Fruit fly (Drosophila melanogaster) whole organism, embryonic: ENCODE measurements around the gene fwd.
A peak's percentile ranks its signal among the peaks of the same experiment; 100 is the strongest.

Source experiments
- ATbp ChIP-seq: fragments of 200-800 bp; sonication (Bioruptor generic); optimal IDR thresholded peaks from 2 replicates; lab custom pipeline; 2017; ENCODE audit warnings: missing biosample characterization, mild to moderate bottlenecking, missing genetic modification characterization, missing genetic modification reagents
- Abd-B ChIP-seq: fragments of 200-800 bp; sonication (Bioruptor generic); optimal IDR thresholded peaks from 2 replicates; lab custom pipeline; 2018; ENCODE audit warnings: missing biosample characterization, mild to moderate bottlenecking, missing genetic modification characterization, moderate library complexity
- C15 ChIP-seq: fragments of 200-800 bp; sonication (Bioruptor generic); IDR thresholded peaks from 3 replicates; pipeline ENCODE4 v1.3.6; 2022; ENCODE audit warnings: missing biosample characterization, missing genetic modification characterization
- CG11247 ChIP-seq: fragments of 200-800 bp; sonication (Bioruptor generic); IDR thresholded peaks from 2 replicates; pipeline ENCODE4 v1.3.6; 2022; ENCODE audit warnings: missing biosample characterization, missing genetic modification characterization
- CG11560 ChIP-seq: fragments of 200-800 bp; sonication (Bioruptor generic); IDR thresholded peaks from 3 replicates; pipeline ENCODE4 v1.3.6; 2022; ENCODE audit warnings: missing biosample characterization, missing genetic modification characterization
- CG12155 ChIP-seq: fragments of 200-800 bp; sonication (Bioruptor generic); optimal IDR thresholded peaks from 3 replicates; lab custom pipeline; 2016; ENCODE audit warnings: missing biosample characterization, missing genetic modification characterization
- CG13624 ChIP-seq: fragments of 200-800 bp; sonication (Bioruptor generic); optimal IDR thresholded peaks from 2 replicates; lab custom pipeline; 2016; ENCODE audit warnings: missing biosample characterization, missing genetic modification characterization
- CG15514 ChIP-seq: fragments of 200-800 bp; sonication (Bioruptor generic); optimal IDR thresholded peaks from 3 replicates; lab custom pipeline; 2017; ENCODE audit warnings: missing biosample characterization, missing genetic modification characterization, mild to moderate bottlenecking, moderate library complexity, missing genetic modification reagents
- CG1792 ChIP-seq: fragments of 200-800 bp; sonication (Bioruptor generic); optimal IDR thresholded peaks from 2 replicates; lab custom pipeline; 2016; ENCODE audit warnings: missing biosample characterization, missing genetic modification characterization
- CG18476 ChIP-seq: fragments of 200-800 bp; sonication (Bioruptor generic); optimal IDR thresholded peaks from 2 replicates; lab custom pipeline; 2016; ENCODE audit warnings: missing biosample characterization, mild to moderate bottlenecking, missing genetic modification characterization
- CG2116 ChIP-seq: fragments of 200-800 bp; sonication (Bioruptor generic); optimal IDR thresholded peaks from 3 replicates; lab custom pipeline; 2018; ENCODE audit warnings: missing biosample characterization, mild to moderate bottlenecking, missing genetic modification characterization
- CG2129 ChIP-seq: fragments of 200-800 bp; sonication (Bioruptor generic); IDR thresholded peaks from 2 replicates; pipeline ENCODE4 v1.3.6; 2022; ENCODE audit warnings: missing biosample characterization, missing genetic modification characterization; ENCODE audit not compliant: partially characterized antibody
- CG2678 ChIP-seq: fragments of 200-800 bp; sonication (Bioruptor generic); optimal IDR thresholded peaks from 3 replicates; lab custom pipeline; 2019; ENCODE audit warnings: missing biosample characterization, mild to moderate bottlenecking, missing genetic modification characterization, moderate library complexity
- CG31224 ChIP-seq: fragments of 200-800 bp; sonication (Bioruptor generic); IDR thresholded peaks from 2 replicates; pipeline ENCODE4 v1.3.6; 2022; ENCODE audit warnings: missing biosample characterization, missing genetic modification characterization
- CG33213 ChIP-seq: fragments of 200-800 bp; sonication (Bioruptor generic); optimal IDR thresholded peaks from 3 replicates; lab custom pipeline; 2016; ENCODE audit warnings: missing biosample characterization, missing genetic modification characterization
- CG3847 ChIP-seq: fragments of 200-800 bp; sonication (Bioruptor generic); IDR thresholded peaks from 2 replicates; pipeline ENCODE4 v1.3.6; 2022; ENCODE audit warnings: missing biosample characterization, missing genetic modification characterization
- CG3995 ChIP-seq: fragments of 200-800 bp; sonication (Bioruptor generic); optimal IDR thresholded peaks from 3 replicates; lab custom pipeline; 2016; ENCODE audit warnings: missing biosample characterization, missing genetic modification characterization
- CG42726 ChIP-seq: fragments of 200-800 bp; sonication (Bioruptor generic); IDR thresholded peaks from 2 replicates; pipeline ENCODE4 v1.3.6; 2022; ENCODE audit warnings: missing biosample characterization, missing genetic modification characterization; ENCODE audit not compliant: partially characterized antibody
- CG4360 ChIP-seq: fragments of 200-800 bp; sonication (Bioruptor generic); IDR thresholded peaks from 2 replicates; pipeline ENCODE4 v1.3.6; 2022; ENCODE audit warnings: missing biosample characterization, missing genetic modification characterization
- CG5245 ChIP-seq: fragments of 200-800 bp; sonication (Bioruptor generic); optimal IDR thresholded peaks from 3 replicates; lab custom pipeline; 2016; ENCODE audit warnings: missing biosample characterization, missing genetic modification characterization
- CG5953 ChIP-seq: fragments of 200-800 bp; sonication (Bioruptor generic); IDR thresholded peaks from 2 replicates; pipeline ENCODE4 v1.3.6; 2022; ENCODE audit warnings: missing biosample characterization, missing genetic modification characterization
- Camta ChIP-seq: fragments of 200-800 bp; sonication (Bioruptor generic); optimal IDR thresholded peaks from 2 replicates; lab custom pipeline; 2016; ENCODE audit warnings: missing biosample characterization, missing genetic modification characterization
- CoRest ChIP-seq: fragments of 200-800 bp; sonication (Bioruptor generic); optimal IDR thresholded peaks from 3 replicates; lab custom pipeline; 2018; ENCODE audit warnings: missing biosample characterization, mild to moderate bottlenecking, missing genetic modification characterization, moderate library complexity
- Dad ChIP-seq: fragments of 200-800 bp; sonication (Bioruptor generic); optimal IDR thresholded peaks from 3 replicates; lab custom pipeline; 2016; ENCODE audit warnings: missing biosample characterization, missing genetic modification characterization
- Gsc ChIP-seq: fragments of 200-800 bp; sonication (Bioruptor generic); IDR thresholded peaks from 2 replicates; pipeline ENCODE4 v1.3.6; 2022; ENCODE audit warnings: missing biosample characterization, missing genetic modification characterization
- HHEX ChIP-seq: fragments of 200-800 bp; sonication (Bioruptor generic); optimal IDR thresholded peaks from 3 replicates; lab custom pipeline; 2017; ENCODE audit warnings: missing biosample characterization, mild to moderate bottlenecking, missing genetic modification characterization, missing genetic modification reagents
- Hand ChIP-seq: fragments of 200-800 bp; sonication (Bioruptor generic); optimal IDR thresholded peaks from 2 replicates; lab custom pipeline; 2017; ENCODE audit warnings: mild to moderate bottlenecking, missing biosample characterization, missing genetic modification reagents, missing genetic modification characterization
- Lpt ChIP-seq: fragments of >200 bp; optimal IDR thresholded peaks from 2 replicates; lab custom pipeline; 2018; ENCODE audit warnings: missing biosample characterization, missing genetic modification characterization
- MESR4 ChIP-seq: fragments of 200-800 bp; sonication (Bioruptor generic); optimal IDR thresholded peaks from 2 replicates; lab custom pipeline; 2018; ENCODE audit warnings: missing biosample characterization, mild to moderate bottlenecking, missing genetic modification characterization, moderate library complexity
- NfI ChIP-seq: fragments of 200-800 bp; sonication (Bioruptor generic); optimal IDR thresholded peaks from 3 replicates; lab custom pipeline; 2018; ENCODE audit warnings: missing biosample characterization, mild to moderate bottlenecking, missing genetic modification characterization, moderate library complexity
- Scr ChIP-seq: fragments of 200-800 bp; sonication (Bioruptor generic); IDR thresholded peaks from 2 replicates; pipeline ENCODE4 v1.3.6; 2022; ENCODE audit warnings: missing biosample characterization, missing genetic modification characterization; ENCODE audit not compliant: partially characterized antibody
- Stat92E ChIP-seq, 3 experiments: fragments of >200 bp in 2 of 3; fragments of 200-800 bp in 1 of 3; sonication (Bioruptor generic) in 1 of 3; optimal IDR thresholded peaks; 2 replicates each; lab custom pipeline; 2017 to 2019; ENCODE audit warnings: missing biosample characterization in 3 of 3, missing genetic modification characterization in 3 of 3, mild to moderate bottlenecking in 1 of 3, moderate library complexity in 1 of 3
- Tbp ChIP-seq: fragments of >200 bp; optimal IDR thresholded peaks from 2 replicates; lab custom pipeline; 2018; ENCODE audit warnings: missing biosample characterization, missing genetic modification characterization
- bsh ChIP-seq, 2 experiments: fragments of 200-800 bp; sonication (Bioruptor generic); optimal IDR thresholded peaks; 2 replicates each; lab custom pipeline; 2017 to 2018; ENCODE audit warnings: mild to moderate bottlenecking in 2 of 2, missing biosample characterization in 2 of 2, missing genetic modification characterization in 2 of 2, moderate library complexity in 1 of 2
- cg ChIP-seq: fragments of 200-800 bp; sonication (Bioruptor generic); optimal IDR thresholded peaks from 3 replicates; lab custom pipeline; 2019; ENCODE audit warnings: missing biosample characterization, mild to moderate bottlenecking, missing genetic modification characterization, moderate library complexity
- kah ChIP-seq: fragments of 200-800 bp; sonication (Bioruptor generic); optimal IDR thresholded peaks from 2 replicates; lab custom pipeline; 2018; ENCODE audit warnings: missing biosample characterization, mild to moderate bottlenecking, missing genetic modification characterization
- mld ChIP-seq: fragments of 200-800 bp; sonication (Bioruptor generic); IDR thresholded peaks from 3 replicates; pipeline ENCODE4 v1.3.6; 2022; ENCODE audit warnings: missing biosample characterization, missing genetic modification characterization; ENCODE audit not compliant: partially characterized antibody
- pum ChIP-seq: fragments of 200-800 bp; sonication (Bioruptor generic); optimal IDR thresholded peaks from 2 replicates; lab custom pipeline; 2016; ENCODE audit warnings: missing biosample characterization, missing genetic modification characterization
- rib ChIP-seq: fragments of 200-800 bp; sonication (Bioruptor generic); IDR thresholded peaks from 2 replicates; pipeline ENCODE4 v1.3.6; 2022; ENCODE audit warnings: missing biosample characterization, missing genetic modification characterization
- ro ChIP-seq: fragments of 200-800 bp; sonication (Bioruptor generic); IDR thresholded peaks from 2 replicates; pipeline ENCODE4 v1.3.6; 2022; ENCODE audit warnings: missing biosample characterization, missing genetic modification characterization
- sd ChIP-seq: fragments of 200-800 bp; sonication (Bioruptor generic); optimal IDR thresholded peaks from 3 replicates; lab custom pipeline; 2018; ENCODE audit warnings: missing biosample characterization, mild to moderate bottlenecking, missing genetic modification characterization, moderate library complexity
- sima ChIP-seq: fragments of 200-800 bp; sonication (Bioruptor generic); optimal IDR thresholded peaks from 2 replicates; lab custom pipeline; 2016; ENCODE audit warnings: missing biosample characterization, missing genetic modification characterization
- sna ChIP-seq: fragments of 200-800 bp; sonication (Bioruptor generic); IDR thresholded peaks from 2 replicates; pipeline ENCODE4 v1.3.6; 2022; ENCODE audit warnings: missing biosample characterization, missing genetic modification characterization; ENCODE audit not compliant: partially characterized antibody
- sob ChIP-seq: fragments of 200-800 bp; sonication (Bioruptor generic); IDR thresholded peaks from 2 replicates; pipeline ENCODE4 v1.3.6; 2022; ENCODE audit warnings: missing biosample characterization, missing genetic modification characterization
- unc-4 ChIP-seq: fragments of 200-800 bp; sonication (Bioruptor generic); IDR thresholded peaks from 2 replicates; pipeline ENCODE4 v1.3.6; 2022; ENCODE audit warnings: missing biosample characterization, missing genetic modification characterization; ENCODE audit not compliant: partially characterized antibody
- vvl ChIP-seq: fragments of 200-800 bp; sonication (Bioruptor generic); IDR thresholded peaks from 2 replicates; pipeline ENCODE4 v1.3.6; 2022; ENCODE audit warnings: missing biosample characterization, missing genetic modification characterization
- wor ChIP-seq: fragments of 200-800 bp; sonication (Bioruptor generic); IDR thresholded peaks from 2 replicates; pipeline ENCODE4 v1.3.6; 2022; ENCODE audit warnings: missing biosample characterization, missing genetic modification characterization
- zf30C ChIP-seq: fragments of 200-800 bp; sonication (Bioruptor generic); optimal IDR thresholded peaks from 3 replicates; lab custom pipeline; 2018; ENCODE audit warnings: missing biosample characterization, mild to moderate bottlenecking, missing genetic modification characterization
- zfh1 ChIP-seq: fragments of 200-800 bp; sonication (Bioruptor generic); IDR thresholded peaks from 3 replicates; pipeline ENCODE4 v1.3.6; 2022; ENCODE audit warnings: missing biosample characterization, missing genetic modification characterization

Gene fwd

dm6 chr3L:347641-348405 lies 28.1 kb upstream of the fwd start (continued):
- TF ChIP-seq CG11560 (no peak), sob (peak; percentile 40; the same call in 1 of the 2 replicates), mld (no peak), Camta (GFP tag; lab: Kevin White, UChicago) (peak; percentile 67), Lpt (no peak), HHEX (GFP tag; lab: Kevin White, UChicago) (peak; percentile 60), CG13624 (GFP tag; lab: Kevin White, UChicago) (peak; percentile 15), Scr (GFP tag; lab: Robert Waterston, UW) (no peak), CG5245 (GFP tag; lab: Kevin White, UChicago) (peak; percentile 75), CG11247 (peak; percentile 42; the same call in 1 of the 2 replicates), CG18476 (peak; percentile 47), vvl (GFP tag; lab: Robert Waterston, UW) (peak; percentile 86), sd (tag; lab: Kevin White, UChicago) (no peak), CG3847 (GFP tag; lab: Robert Waterston, UW) (0 out of 2 replicates have a peak, but pooled peaks have one; percentile 35), zfh1 (peak; percentile 92), CG33213 (GFP tag; lab: Kevin White, UChicago) (peak; percentile 40), Stat92E (GFP tag; optimal IDR thresholded peaks at IDR 0.05; lab: Kevin White, UChicago) (no peak), CG2116 (GFP tag; lab: Kevin White, UChicago) (no peak), CG5953 (GFP tag; lab: Robert Waterston, UW) (peak; percentile 66), CG31224 (GFP tag; lab: Robert Waterston, UW) (no peak), ro (GFP tag; lab: Robert Waterston, UW) (0 out of 2 replicates have a peak, but pooled peaks have one; percentile 18), CG3995 (GFP tag; lab: Kevin White, UChicago) (no peak), pum (peak; percentile 76), Tbp (GFP tag; lab: Kevin White, UChicago) (no peak), zf30C (GFP tag; lab: Kevin White, UChicago) (peak; percentile 81), wor (GFP tag; lab: Robert Waterston, UW) (peak; percentile 69), unc-4 (GFP tag; lab: Robert Waterston, UW) (no peak), CG4360 (GFP tag; lab: Robert Waterston, UW) (no peak), Gsc (no peak), Abd-B (peak; percentile 67), Hand (GFP tag; lab: Kevin White, UChicago) (no peak), bsh (GFP tag; optimal IDR thresholded peaks at IDR 0.05; lab: Kevin White, UChicago) (peak; percentile 80 to 92), ATbp (peak; percentile 85), CG15514 (GFP tag; lab: Kevin White, UChicago) (peak; percentile 21), NfI (GFP tag; lab: Kevin White, UChicago) (peak; percentile 62), CG42726 (no peak), cg (GFP tag; lab: Kevin White, UChicago) (peak; percentile 58), rib (GFP tag; lab: Robert Waterston, UW) (no peak), kah (GFP tag; lab: Kevin White, UChicago) (peak; percentile 61), C15 (GFP tag; lab: Robert Waterston, UW) (no peak), Dad (GFP tag; lab: Kevin White, UChicago) (no peak), CG12155 (GFP tag; lab: Kevin White, UChicago) (peak; percentile 51), sna (GFP tag; lab: Robert Waterston, UW) (no peak), CG1792 (GFP tag; lab: Kevin White, UChicago) (peak; percentile 61), sima (GFP tag; lab: Kevin White, UChicago) (peak; percentile 16), MESR4 (no peak), CG2678 (tag; lab: Kevin White, UChicago) (peak; percentile 71), CG2129 (GFP tag; lab: Robert Waterston, UW) (no peak), CoRest (tag; lab: Kevin White, UChicago) (peak; percentile 66)
